Worm (Caenorhabditis elegans) whole organism, L1 larva: ENCODE data around the gene C10G8.3.

Experiments used
- lin-15B ChIP-seq: fragments of 150-350 bp; sonication (generic microtip); optimal IDR thresholded peaks from 3 replicates; lab custom pipeline; 2014; ENCODE audit warnings: missing biosample characterization, missing genetic modification characterization
- rnt-1 ChIP-seq: sonication (generic microtip); optimal IDR thresholded peaks from 2 replicates; lab custom pipeline; 2016; ENCODE audit warnings: mild to moderate bottlenecking, missing genetic modification characterization, moderate library complexity, missing compliant biosample characterization
- unc-130 ChIP-seq: fragments of 150-350 bp; optimal IDR thresholded peaks from 2 replicates; lab custom pipeline; 2017; ENCODE audit warnings: missing biosample characterization, missing genetic modification characterization, inconsistent platforms
- unc-62 ChIP-seq: fragments of 150-350 bp; optimal IDR thresholded peaks from 2 replicates; lab custom pipeline; 2014; ENCODE audit warnings: missing biosample characterization, missing genetic modification reagents, missing genetic modification characterization
- ztf-11 ChIP-seq, 2 experiments: sonication (generic microtip); optimal IDR thresholded peaks; 2 replicates each; lab custom pipeline; 2016 to 2017; ENCODE audit warnings: missing genetic modification characterization in 2 of 2, missing biosample characterization in 1 of 2, missing compliant biosample characterization in 1 of 2

ce11 chrV:5328314-5328713 is 15.8 kb downstream of the C10G8.3 start, which contains the start of gene C10G8.8:
- TF ChIP-seq rnt-1 (tag; lab: Kevin White, UChicago): no peak
- TF ChIP-seq unc-62 (GFP tag; lab: Kevin White, UChicago): no peak
- TF ChIP-seq unc-130 (tag; lab: Kevin White, UChicago): no peak
- TF ChIP-seq lin-15B (tag; lab: Kevin White, UChicago): no peak
- no peak for TF ChIP-seq ztf-11 (tag; optimal IDR thresholded peaks at IDR 0.05; lab: Kevin White, UChicago)
